Fruit fly (Drosophila melanogaster): ENCODE measurements around the gene CG13465.

Gene CG13465

DNA sequence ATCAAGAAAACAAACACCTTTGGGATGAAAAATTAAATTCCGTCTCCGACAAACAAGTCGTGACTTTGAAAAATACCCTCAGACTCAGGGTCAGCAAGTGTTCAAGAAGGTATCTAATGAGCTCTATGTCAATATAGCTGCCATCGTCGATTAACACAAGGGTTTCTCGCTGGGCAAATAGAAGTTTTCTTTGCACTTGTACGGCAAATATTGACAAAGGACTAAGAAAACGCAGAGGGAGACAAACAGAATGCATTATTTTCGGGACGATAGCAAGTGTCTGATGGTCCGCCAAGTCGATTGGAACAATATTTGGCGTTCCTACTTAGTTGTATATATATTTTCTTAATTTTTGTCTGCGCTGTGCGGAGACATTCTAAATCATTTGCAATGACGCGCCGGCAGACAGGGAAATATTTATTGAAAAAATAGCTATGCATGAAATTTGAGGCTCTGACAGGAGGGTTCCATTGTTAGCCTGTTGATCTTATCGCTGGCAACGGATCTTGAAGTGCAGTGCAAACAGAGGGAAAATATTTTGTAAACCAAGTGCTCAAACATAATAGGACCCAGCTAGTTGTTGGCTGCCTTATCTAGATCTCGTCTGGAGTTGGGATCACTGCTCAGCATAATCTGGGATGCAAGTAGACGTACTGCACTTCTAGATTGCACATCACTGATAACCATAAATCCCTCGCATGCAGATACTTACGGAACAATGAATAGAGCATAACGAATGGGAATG lies 12.3 kb upstream of the CG13465 start:
- no peak for TF ChIP-seq noc (tag; optimal IDR thresholded peaks at IDR 0.05)

- TF ChIP-seq noc (tag; optimal IDR thresholded peaks at IDR 0.05), result no peak
Observed at dm6 chr3L:14952858-14953669, 8.9 kb upstream of the CG13465 start.

dm6 chr3L:14949943-14950342 lies 5.8 kb upstream of the CG13465 start:
- TF ChIP-seq noc (tag; optimal IDR thresholded peaks at IDR 0.05), result no peak

DNA sequence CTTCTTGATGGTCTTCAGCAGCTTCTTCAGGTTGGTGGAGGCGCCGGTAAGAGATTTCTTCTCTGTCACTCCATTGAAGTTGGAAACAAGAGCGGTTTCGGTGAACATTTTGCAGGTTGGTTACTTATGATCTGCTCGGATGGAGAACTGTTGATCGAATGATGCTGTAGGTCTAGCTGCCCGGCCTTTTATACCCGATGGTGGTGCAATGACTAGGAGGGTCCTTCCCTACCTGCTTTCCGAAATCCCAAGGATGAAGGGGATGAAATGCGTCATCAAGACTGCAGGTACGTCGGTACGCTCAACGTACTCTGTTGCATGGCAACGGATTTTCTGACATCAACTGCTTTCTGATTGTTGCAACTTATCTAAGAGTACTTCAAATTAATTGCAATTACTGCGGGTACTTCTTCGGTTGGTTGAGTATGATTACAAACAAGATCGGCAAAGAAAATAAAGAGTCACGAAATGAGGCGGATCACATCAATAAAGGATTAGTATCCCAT lies 1.9 kb upstream of the CG13465 start, which contains the start of gene BobA:
BobA (minus strand) TSS at position 165 of the 506 bp plus-strand sequence.
- no peak for TF ChIP-seq noc (tag; optimal IDR thresholded peaks at IDR 0.05)

DNA sequence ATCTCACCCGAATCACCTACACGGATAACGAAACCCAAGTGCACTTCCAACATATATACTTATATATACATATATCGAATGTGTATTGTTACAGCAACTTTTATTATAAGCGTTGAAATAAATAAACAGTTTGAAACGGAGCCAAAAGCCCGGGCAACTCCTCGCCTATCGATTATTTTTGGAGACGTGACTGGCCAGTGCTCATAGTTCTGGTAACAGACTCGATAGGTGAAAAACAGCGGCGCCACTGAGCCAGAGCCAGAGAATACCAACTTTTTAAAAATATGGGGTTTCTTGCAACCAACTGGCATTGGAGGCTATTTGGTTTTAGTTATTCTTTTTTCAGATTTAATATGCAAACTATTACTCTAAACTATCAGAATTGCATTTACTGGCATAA lies 1.4 kb downstream of the CG13465 start:
- TF ChIP-seq noc (tag; optimal IDR thresholded peaks at IDR 0.05), result no peak

DNA sequence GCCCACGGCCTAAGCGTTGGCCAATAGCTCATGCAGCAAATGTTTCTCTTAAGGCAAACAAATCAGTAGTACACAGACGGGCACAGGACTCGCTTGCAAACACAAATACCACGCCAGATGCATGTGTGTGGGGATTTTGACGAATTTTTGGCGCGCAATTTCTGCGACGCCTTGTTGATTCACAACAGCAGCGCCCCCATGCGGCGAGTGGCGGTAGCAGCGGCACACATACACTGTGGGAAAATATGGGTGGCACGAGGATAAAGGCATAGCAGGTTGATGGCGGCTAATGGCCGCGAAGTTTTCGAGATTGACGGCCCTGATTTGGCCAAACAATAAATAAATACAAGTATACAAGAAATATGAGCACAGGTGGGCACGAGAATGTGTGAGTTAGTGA lies 18.5 kb downstream of the CG13465 start:
- TF ChIP-seq noc (tag; optimal IDR thresholded peaks at IDR 0.05), result no peak

DNA sequence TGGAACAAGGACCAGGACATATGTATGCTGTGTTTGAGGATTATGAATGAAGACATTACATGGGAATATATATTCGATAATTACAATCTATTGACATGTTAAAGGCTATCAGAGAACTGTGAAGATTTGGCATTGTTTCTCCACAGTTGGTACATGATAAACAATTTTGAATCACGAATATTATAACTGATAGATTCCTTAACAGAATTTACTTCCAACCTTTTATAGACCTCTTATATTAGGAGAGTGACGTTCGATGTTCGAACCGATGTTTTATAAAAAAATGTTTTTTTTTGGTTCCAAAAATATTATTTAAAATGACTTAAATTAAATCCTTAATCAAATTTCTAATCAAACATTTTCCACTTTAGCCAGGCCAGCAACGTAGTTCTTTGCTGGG lies 40.6 kb downstream of the CG13465 start, which contains the start of gene DCX-EMAP:
DCX-EMAP (plus strand) TSS at position 301 of the 400 bp plus-strand sequence.
- no peak for TF ChIP-seq noc (tag; optimal IDR thresholded peaks at IDR 0.05)

DNA sequence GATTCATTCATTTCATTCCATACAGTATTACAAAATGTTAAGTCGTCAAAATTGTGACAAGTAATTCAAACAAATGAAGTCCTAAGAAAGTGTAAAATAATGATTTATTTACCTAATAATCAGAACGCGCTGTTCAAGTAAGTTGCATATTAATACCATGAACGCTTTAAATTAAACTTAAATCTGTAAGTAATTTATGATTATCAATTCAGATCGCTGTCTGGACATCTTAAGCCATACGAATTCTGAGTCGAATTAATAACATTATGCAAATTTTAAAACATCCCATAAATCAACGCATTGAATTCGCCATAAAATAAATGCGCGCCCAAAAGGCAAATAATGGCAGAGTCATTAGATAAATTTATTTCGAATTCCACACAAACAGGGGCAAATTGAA lies 49.8 kb downstream of the CG13465 start, which contains the start of gene CG34245:
CG34245 (minus strand) TSS at position 101 of the 400 bp plus-strand sequence.
- no peak for TF ChIP-seq noc (tag; optimal IDR thresholded peaks at IDR 0.05)
